Worm (Caenorhabditis elegans): ENCODE measurements around the gene F13B12.6.

DNA sequence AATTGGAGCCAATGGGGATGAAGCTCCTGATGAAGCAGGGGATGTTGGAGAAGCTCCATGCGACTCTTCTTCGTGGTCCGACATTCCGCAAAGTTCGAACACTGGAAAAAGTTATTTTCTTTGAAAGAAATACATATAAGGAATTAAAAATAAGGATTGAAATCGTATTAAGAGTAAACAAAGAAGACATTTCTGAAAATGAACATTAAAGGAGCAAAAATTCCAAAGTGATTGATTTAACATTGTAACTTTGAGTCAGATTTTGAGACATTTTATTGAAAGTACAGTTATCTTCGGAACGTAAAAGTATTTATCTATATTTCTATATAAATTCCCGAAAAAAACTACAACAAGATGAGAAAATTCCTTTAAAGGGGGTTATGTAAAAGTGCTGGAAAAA, 6.9 kb upstream of the F13B12.6 start, which contains the start of gene F13B12.1:
- TF ChIP-seq ama-1 (optimal IDR thresholded peaks at IDR 0.05) (no peak), ZK546.5 (tag; optimal IDR thresholded peaks at IDR 0.05) (no peak), F13H6.1 (tag; optimal IDR thresholded peaks at IDR 0.05) (no peak), peb-1 (tag; optimal IDR thresholded peaks at IDR 0.05) (no peak), fos-1 (tag; optimal IDR thresholded peaks at IDR 0.05) (no peak), nhr-237 (tag; optimal IDR thresholded peaks at IDR 0.05) (no peak), gmeb-1 (tag; optimal IDR thresholded peaks at IDR 0.05) (no peak), dmd-4 (tag; optimal IDR thresholded peaks at IDR 0.05) (no peak), nhr-129 (tag; optimal IDR thresholded peaks at IDR 0.05) (no peak), crh-2 (tag; optimal IDR thresholded peaks at IDR 0.05) (no peak), Y55F3AM.14 (GFP tag; optimal IDR thresholded peaks at IDR 0.05) (no peak)

Measured in whole organism, L2 larva.